Worm (Caenorhabditis elegans) whole organism, late embryonic: ENCODE results near the gene lys-4.

Experiments
- K02D7.2 ChIP-seq: sonication (generic microtip); optimal IDR thresholded peaks from 2 replicates; lab custom pipeline; 2017; ENCODE audit warnings: mild to moderate bottlenecking, missing genetic modification characterization, missing compliant biosample characterization
- ceh-9 ChIP-seq: sonication (generic microtip); optimal IDR thresholded peaks from 2 replicates; lab custom pipeline; 2016; ENCODE audit warnings: mild to moderate bottlenecking, missing genetic modification characterization, inconsistent platforms, missing compliant biosample characterization
- ets-4 ChIP-seq: sonication (generic microtip); optimal IDR thresholded peaks from 2 replicates; lab custom pipeline; 2016; ENCODE audit warnings: missing genetic modification characterization, missing compliant biosample characterization
- fkh-6 ChIP-seq: sonication (generic microtip); optimal IDR thresholded peaks from 2 replicates; lab custom pipeline; 2016; ENCODE audit warnings: missing genetic modification characterization, missing compliant biosample characterization
- hlh-30 ChIP-seq: sonication (generic microtip); optimal IDR thresholded peaks from 2 replicates; lab custom pipeline; 2017; ENCODE audit warnings: antibody characterized with exemption, missing genetic modification characterization, missing compliant biosample characterization; ENCODE audit not compliant: insufficient read depth
- madf-2 ChIP-seq: sonication (generic microtip); optimal IDR thresholded peaks from 2 replicates; lab custom pipeline; 2017; ENCODE audit warnings: missing genetic modification characterization, missing compliant biosample characterization
- nfya-1 ChIP-seq: sonication (generic microtip); optimal IDR thresholded peaks from 2 replicates; lab custom pipeline; 2017; ENCODE audit warnings: missing genetic modification characterization, mild to moderate bottlenecking, missing compliant biosample characterization, antibody characterized with exemption, moderate library complexity
- nhr-11 ChIP-seq: fragments of 150-350 bp; optimal IDR thresholded peaks from 2 replicates; lab custom pipeline; 2014; ENCODE audit warnings: missing biosample characterization, missing genetic modification characterization
- pha-2 ChIP-seq: sonication (generic microtip); optimal IDR thresholded peaks from 2 replicates; lab custom pipeline; 2017; ENCODE audit warnings: mild to moderate bottlenecking, missing genetic modification characterization, missing compliant biosample characterization
- pqm-1 ChIP-seq: sonication (generic microtip); optimal IDR thresholded peaks from 2 replicates; lab custom pipeline; 2016; ENCODE audit warnings: missing genetic modification characterization, missing compliant biosample characterization
- tbx-2 ChIP-seq: sonication (generic microtip); optimal IDR thresholded peaks from 2 replicates; lab custom pipeline; 2016; ENCODE audit warnings: missing genetic modification characterization, missing compliant biosample characterization
- zip-5 ChIP-seq: sonication (generic microtip); optimal IDR thresholded peaks from 2 replicates; lab custom pipeline; 2016; ENCODE audit warnings: missing genetic modification characterization, missing compliant biosample characterization

ce11 chrIV:11665010-11665409, 42.0 kb upstream of the lys-4 start, which contains the start of gene ZK809.9:
- TF ChIP-seq K02D7.2 (no peak), nfya-1 (no peak), ets-4 (no peak), fkh-6 (tag; lab: Kevin White, UChicago) (no peak), madf-2 (no peak), pqm-1 (tag; lab: Kevin White, UChicago) (no peak), pha-2 (no peak), hlh-30 (tag; lab: Kevin White, UChicago) (no peak), zip-5 (no peak), nhr-11 (tag; lab: Kevin White, UChicago) (no peak), tbx-2 (tag; lab: Kevin White, UChicago) (no peak), ceh-9 (tag; lab: Kevin White, UChicago) (no peak)
